Fruit fly (Drosophila melanogaster): ENCODE measurements around the gene Nedd4.

The Nedd4 gene

DNA sequence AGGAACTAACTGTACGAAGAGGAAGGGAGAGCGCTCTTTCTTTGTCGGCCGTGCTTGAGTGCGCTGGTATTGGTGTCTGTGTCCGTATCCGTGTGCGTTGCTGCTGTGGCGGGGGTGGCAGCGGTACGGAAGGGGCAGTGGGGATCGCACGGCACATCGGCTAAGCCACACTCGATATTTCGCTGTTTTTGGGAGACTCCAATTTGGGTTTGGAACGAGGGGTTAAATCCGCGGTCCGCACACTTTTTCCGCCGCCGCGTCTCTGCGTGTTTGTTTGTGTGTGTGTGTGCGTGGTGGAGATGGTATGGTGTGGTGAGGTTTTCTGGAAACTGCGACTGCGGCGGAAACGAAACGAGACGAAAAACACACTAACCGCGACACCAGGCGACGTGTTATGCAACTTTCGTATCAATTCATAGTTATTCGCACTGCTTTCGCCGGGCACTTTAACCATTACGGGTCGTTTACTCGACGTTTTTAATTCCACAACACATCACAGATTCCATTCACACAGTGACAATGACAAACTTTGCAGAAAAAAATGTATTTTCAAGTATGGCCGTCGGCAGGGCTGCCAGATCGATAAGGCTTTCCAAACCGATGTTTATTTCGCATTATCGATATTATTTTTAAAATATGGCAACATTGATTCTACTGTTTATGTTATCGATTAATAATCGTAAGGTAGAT lies 27.5 kb downstream of the Nedd4 start, which contains the start of gene CycT (continued):
- TF ChIP-seq pan (optimal IDR thresholded peaks at IDR 0.05) (no peak), pan (GFP tag; optimal IDR thresholded peaks at IDR 0.05 in 1 of 2, IDR thresholded peaks at IDR 0.05 in 1 of 2) (peak in 1 of 2 experiments; percentile 18), lab (GFP tag; optimal IDR thresholded peaks at IDR 0.05) (no peak), rib (GFP tag; IDR thresholded peaks at IDR 0.05) (no peak), ttk (GFP tag; IDR thresholded peaks at IDR 0.05) (no peak), Hmr (GFP tag; optimal IDR thresholded peaks at IDR 0.05) (peak; percentile 81), scrt (GFP tag; optimal IDR thresholded peaks at IDR 0.05) (no peak), CG6791 (GFP tag; IDR thresholded peaks at IDR 0.05; ENCODE audit: partially characterized antibody) (peak; percentile 85), zen (tag; optimal IDR thresholded peaks at IDR 0.05) (peak; percentile 53), ems (GFP tag; optimal IDR thresholded peaks at IDR 0.05) (no peak), CoRest (tag; optimal IDR thresholded peaks at IDR 0.05) (peak; percentile 23), CG7271 (tag; optimal IDR thresholded peaks at IDR 0.05) (no peak), CG15269 (tag; optimal IDR thresholded peaks at IDR 0.05) (no peak), kni (GFP tag; optimal IDR thresholded peaks at IDR 0.05) (peak; percentile 71), HLH3B (GFP tag; IDR thresholded peaks at IDR 0.05) (no peak), E2f2 (GFP tag; IDR thresholded peaks at IDR 0.05) (peak; percentile 78), amos (GFP tag; IDR thresholded peaks at IDR 0.05; ENCODE audit: partially characterized antibody) (peak; percentile 95), ci (GFP tag; IDR thresholded peaks at IDR 0.05) (peak; percentile 63; the same call in 2 of the 3 replicates), CG14965 (GFP tag; optimal IDR thresholded peaks at IDR 0.05; ENCODE audit: borderline replicate concordance) (no peak), bcd (GFP tag; optimal IDR thresholded peaks at IDR 0.05) (peak; percentile 28), CG1647 (GFP tag; optimal IDR thresholded peaks at IDR 0.05) (no peak), CG4328 (GFP tag; optimal IDR thresholded peaks at IDR 0.05) (peak; percentile 55), CG11093 (GFP tag; IDR thresholded peaks at IDR 0.05) (no peak), CG7372 (GFP tag; IDR thresholded peaks at IDR 0.05) (no peak), Max (GFP tag; optimal IDR thresholded peaks at IDR 0.05) (peak; percentile 57), ind (GFP tag; optimal IDR thresholded peaks at IDR 0.05) (no peak), Lpt (GFP tag; optimal IDR thresholded peaks at IDR 0.05) (no peak), ranshi (GFP tag; IDR thresholded peaks at IDR 0.05) (no peak), CG8765 (GFP tag; IDR thresholded peaks at IDR 0.05) (no peak), hth (optimal IDR thresholded peaks at IDR 0.05) (no peak), CG17802 (tag; optimal IDR thresholded peaks at IDR 0.05) (peak; percentile 32), CG10321 (GFP tag; IDR thresholded peaks at IDR 0.05) (no peak), CG12155 (GFP tag; optimal IDR thresholded peaks at IDR 0.05) (peak; percentile 25), stwl (tag; optimal IDR thresholded peaks at IDR 0.05) (peak; percentile 84), Atf-2 (GFP tag; optimal IDR thresholded peaks at IDR 0.05) (no peak), Asciz (GFP tag; optimal IDR thresholded peaks at IDR 0.05) (peak; percentile 15), CG16815 (GFP tag; optimal IDR thresholded peaks at IDR 0.05) (no peak), nerfin-2 (GFP tag; IDR thresholded peaks at IDR 0.05; ENCODE audit: partially characterized antibody) (no peak; the same call in 1 of the 2 replicates), TFAM (GFP tag; optimal IDR thresholded peaks at IDR 0.05) (no peak), CG1603 (tag; optimal IDR thresholded peaks at IDR 0.05) (peak; percentile 78), CkIIα-i1 (GFP tag; IDR thresholded peaks at IDR 0.05) (no peak), sisA (GFP tag; IDR thresholded peaks at IDR 0.05) (no peak), Oaz (GFP tag; IDR thresholded peaks at IDR 0.05) (no peak), sr (GFP tag; IDR thresholded peaks at IDR 0.05) (no peak), CG3281 (GFP tag; optimal IDR thresholded peaks at IDR 0.05) (peak; percentile 74), CG17829 (tag; optimal IDR thresholded peaks at IDR 0.05) (peak; percentile 53), wek (GFP tag; optimal IDR thresholded peaks at IDR 0.05) (peak; percentile 51), Mad (GFP tag; optimal IDR thresholded peaks at IDR 0.05) (peak; percentile 0), HmgD (GFP tag; optimal IDR thresholded peaks at IDR 0.05) (peak; percentile 39), dimm (GFP tag; IDR thresholded peaks at IDR 0.05) (no peak), Chrac-16 (GFP tag; optimal IDR thresholded peaks at IDR 0.05) (no peak)
